Worm (Caenorhabditis elegans): ENCODE data around the gene lron-2.

The lron-2 gene

DNA sequence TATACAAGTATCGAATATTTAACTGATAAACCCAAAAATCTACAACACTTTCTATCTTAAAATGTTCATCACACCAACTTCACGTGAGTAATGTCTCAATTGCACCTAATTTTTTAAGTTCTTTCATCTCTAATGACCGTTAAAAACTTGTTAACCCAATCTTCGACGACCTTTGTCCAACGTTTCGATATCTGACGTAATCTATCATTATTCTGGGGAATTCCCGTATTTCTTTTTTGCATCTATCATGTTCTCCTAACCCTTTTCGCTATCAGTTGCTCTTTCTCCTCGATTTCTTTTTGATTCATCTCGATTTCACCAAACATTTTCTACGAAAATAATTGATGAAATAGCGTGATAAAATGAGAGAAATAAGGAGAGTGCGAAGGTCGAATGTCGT is 40.3 kb upstream of the lron-2 start:
- no peak for TF ChIP-seq nhr-12 (tag; optimal IDR thresholded peaks at IDR 0.05)
- TF ChIP-seq efl-3 (GFP tag; optimal IDR thresholded peaks at IDR 0.05): no peak
- peak in 3 of 6 experiments; percentile 16 to 40 (median 23) for TF ChIP-seq elt-3 (tag; optimal IDR thresholded peaks at IDR 0.05)
- TF ChIP-seq nhr-20 (tag; optimal IDR thresholded peaks at IDR 0.05): peak; percentile 15
- peak; percentile 15 for TF ChIP-seq snu-23 (GFP tag; optimal IDR thresholded peaks at IDR 0.05)
- no peak for TF ChIP-seq C34B4.2 (tag; optimal IDR thresholded peaks at IDR 0.05)
- no peak for TF ChIP-seq irx-1 (tag; optimal IDR thresholded peaks at IDR 0.05)
- no peak for TF ChIP-seq pax-3 (tag; optimal IDR thresholded peaks at IDR 0.05)
- TF ChIP-seq ces-1 (GFP tag; optimal IDR thresholded peaks at IDR 0.05): no peak
- no peak for TF ChIP-seq hpl-2 (GFP tag; optimal IDR thresholded peaks at IDR 0.05)
- TF ChIP-seq zip-4 (GFP tag; optimal IDR thresholded peaks at IDR 0.05): no peak
- no peak for TF ChIP-seq efl-1 (optimal IDR thresholded peaks at IDR 0.05)
- TF ChIP-seq efl-1 (GFP tag; optimal IDR thresholded peaks at IDR 0.05 in 1 of 2): no peak
- no peak for TF ChIP-seq nhr-237 (tag; optimal IDR thresholded peaks at IDR 0.05)
- no peak for TF ChIP-seq lin-15B (tag; optimal IDR thresholded peaks at IDR 0.05)
- TF ChIP-seq ztf-4 (tag; optimal IDR thresholded peaks at IDR 0.05): no peak
- TF ChIP-seq nhr-76 (tag; optimal IDR thresholded peaks at IDR 0.05): no peak
- TF ChIP-seq sup-37 (GFP tag; optimal IDR thresholded peaks at IDR 0.05): no peak
- peak; percentile 51 for TF ChIP-seq blmp-1 (tag; optimal IDR thresholded peaks at IDR 0.05)
- TF ChIP-seq ztf-11 (tag; optimal IDR thresholded peaks at IDR 0.05): no peak
- no peak for TF ChIP-seq mef-2 (tag; optimal IDR thresholded peaks at IDR 0.05)
- no peak for TF ChIP-seq ceh-88 (GFP tag; IDR thresholded peaks at IDR 0.05)
- TF ChIP-seq lsy-2 (tag; optimal IDR thresholded peaks at IDR 0.05): no peak
- peak; percentile 71 for TF ChIP-seq nhr-85 (tag)
- TF ChIP-seq aly-2 (tag; optimal IDR thresholded peaks at IDR 0.05): no peak
- no peak for TF ChIP-seq ceh-82 (tag; optimal IDR thresholded peaks at IDR 0.05)
- TF ChIP-seq unc-98 (GFP tag; IDR thresholded peaks at IDR 0.05): no peak
- TF ChIP-seq lin-35 (GFP tag; optimal IDR thresholded peaks at IDR 0.05): no peak
- TF ChIP-seq mab-9 (GFP tag; IDR thresholded peaks at IDR 0.05): no peak
- no peak for TF ChIP-seq tbx-2 (tag; optimal IDR thresholded peaks at IDR 0.05)
- TF ChIP-seq unc-86 (tag; optimal IDR thresholded peaks at IDR 0.05): no peak
- TF ChIP-seq vab-15 (tag; optimal IDR thresholded peaks at IDR 0.05): no peak
- TF ChIP-seq F16B12.6 (tag; optimal IDR thresholded peaks at IDR 0.05): no peak
- TF ChIP-seq fkh-4 (tag; optimal IDR thresholded peaks at IDR 0.05; ENCODE audit: borderline replicate concordance): no peak
- no peak for TF ChIP-seq egl-27 (tag; optimal IDR thresholded peaks at IDR 0.05)
- TF ChIP-seq unc-130 (tag; optimal IDR thresholded peaks at IDR 0.05): no peak
- TF ChIP-seq unc-62 (GFP tag; optimal IDR thresholded peaks at IDR 0.05): no peak
- no peak for TF ChIP-seq ceh-63 (GFP tag; optimal IDR thresholded peaks at IDR 0.05)
- TF ChIP-seq nhr-11 (tag; optimal IDR thresholded peaks at IDR 0.05): no peak
- TF ChIP-seq nhr-19 (GFP tag; conservative IDR thresholded peaks at IDR 0.05): no peak
- TF ChIP-seq alr-1 (tag; optimal IDR thresholded peaks at IDR 0.05; ENCODE audit: borderline replicate concordance): no peak
- TF ChIP-seq snpc-4 (tag; optimal IDR thresholded peaks at IDR 0.05): no peak
- peak; percentile 23 for TF ChIP-seq elt-2 (tag; optimal IDR thresholded peaks at IDR 0.05)
- TF ChIP-seq isw-1 (GFP tag; IDR thresholded peaks at IDR 0.05): no peak
- no peak for TF ChIP-seq egl-13 (tag; optimal IDR thresholded peaks at IDR 0.05)
- no peak for TF ChIP-seq jun-1 (tag; optimal IDR thresholded peaks at IDR 0.05)
- no peak for TF ChIP-seq xbp-1 (tag; optimal IDR thresholded peaks at IDR 0.05)
- no peak for TF ChIP-seq sptf-1 (tag; optimal IDR thresholded peaks at IDR 0.05)
- TF ChIP-seq nhr-71 (tag; optimal IDR thresholded peaks at IDR 0.05): peak; percentile 13
- TF ChIP-seq lin-14 (GFP tag; optimal IDR thresholded peaks at IDR 0.05): peak; percentile 45
- no peak for TF ChIP-seq sox-4 (tag; optimal IDR thresholded peaks at IDR 0.05)
- no peak for TF ChIP-seq hlh-4 (tag; optimal IDR thresholded peaks at IDR 0.05)
- no peak for TF ChIP-seq lin-13 (GFP tag; optimal IDR thresholded peaks at IDR 0.05)
- no peak for TF ChIP-seq nhr-28 (tag; optimal IDR thresholded peaks at IDR 0.05)
- TF ChIP-seq nhr-77 (tag; optimal IDR thresholded peaks at IDR 0.05): no peak
